Worm (Caenorhabditis elegans) whole organism, L1 larva: ENCODE results near the gene frpr-18.

Experiments used
- C04F5.9 ChIP-seq: sonication (generic microtip); optimal IDR thresholded peaks from 2 replicates; lab custom pipeline; 2016; ENCODE audit warnings: missing genetic modification characterization, missing compliant biosample characterization
- C34B4.2 ChIP-seq: sonication (generic microtip); optimal IDR thresholded peaks from 2 replicates; lab custom pipeline; 2017; ENCODE audit warnings: mild to moderate bottlenecking, missing genetic modification characterization, missing compliant biosample characterization
- Y116A8C.19 ChIP-seq: sonication (generic microtip); optimal IDR thresholded peaks from 2 replicates; lab custom pipeline; 2016; ENCODE audit warnings: missing compliant biosample characterization, missing genetic modification characterization, borderline replicate concordance
- aha-1 ChIP-seq: fragments of 150-350 bp; optimal IDR thresholded peaks from 2 replicates; lab custom pipeline; 2014; ENCODE audit warnings: missing biosample characterization, missing genetic modification characterization
- aly-2 ChIP-seq: fragments of 150-350 bp; optimal IDR thresholded peaks from 2 replicates; lab custom pipeline; 2014; ENCODE audit warnings: missing biosample characterization, missing genetic modification characterization
- dsc-1 ChIP-seq: sonication (generic microtip); optimal IDR thresholded peaks from 2 replicates; lab custom pipeline; 2016; ENCODE audit warnings: mild to moderate bottlenecking, missing genetic modification characterization, missing compliant biosample characterization
- efl-1 ChIP-seq, 4 experiments: fragments of 150-350 bp; optimal IDR thresholded peaks in 3 of 4; peaks in 1 of 4; 1 replicate in 1 of 4; 2 replicates in 3 of 4; lab custom pipeline; 2014; ENCODE audit warnings: missing biosample characterization in 2 of 4, missing genetic modification characterization in 2 of 4, missing genetic modification reagents in 2 of 4
- efl-3 ChIP-seq: fragments of 200-800 bp; sonication (Bioruptor generic); optimal IDR thresholded peaks from 2 replicates; lab custom pipeline; 2018; ENCODE audit warnings: mild to moderate bottlenecking, missing genetic modification characterization, missing compliant biosample characterization
- egl-13 ChIP-seq: sonication (generic microtip); optimal IDR thresholded peaks from 2 replicates; lab custom pipeline; 2016; ENCODE audit warnings: missing genotype, missing genetic modification reagents, missing genetic modification characterization, missing compliant biosample characterization
- elt-3 ChIP-seq, 6 experiments: fragments of 150-350 bp in 1 of 6; sonication (generic microtip); optimal IDR thresholded peaks; 2 replicates each; lab custom pipeline; 2017 to 2018; ENCODE audit warnings: missing biosample characterization in 6 of 6, missing genetic modification characterization in 6 of 6, inconsistent platforms in 1 of 6
- ets-5 ChIP-seq: fragments of 200-800 bp; sonication (Bioruptor generic); IDR thresholded peaks from 2 replicates; pipeline ENCODE4 v1.3.6; 2022; ENCODE audit warnings: missing genetic modification characterization, missing compliant biosample characterization
- grh-1 ChIP-seq: fragments of 200-800 bp; sonication (Bioruptor generic); IDR thresholded peaks from 2 replicates; pipeline ENCODE4 v1.3.6; 2022; ENCODE audit warnings: missing genetic modification reagents, missing genetic modification characterization, missing compliant biosample characterization
- hlh-17 ChIP-seq: fragments of 200-800 bp; sonication (Bioruptor generic); optimal IDR thresholded peaks from 2 replicates; lab custom pipeline; 2018; ENCODE audit warnings: missing genetic modification characterization, mild to moderate bottlenecking, missing compliant biosample characterization, moderate library complexity, borderline replicate concordance
- hpl-2 ChIP-seq: fragments of 150-350 bp; optimal IDR thresholded peaks from 2 replicates; lab custom pipeline; 2014; ENCODE audit warnings: missing biosample characterization, missing genetic modification reagents, missing genetic modification characterization
- irx-1 ChIP-seq: sonication (generic microtip); optimal IDR thresholded peaks from 2 replicates; lab custom pipeline; 2016; ENCODE audit warnings: missing genetic modification characterization, missing compliant biosample characterization
- lin-14 ChIP-seq: fragments of 200-800 bp; sonication (Bioruptor generic); optimal IDR thresholded peaks from 2 replicates; lab custom pipeline; 2018; ENCODE audit warnings: mild to moderate bottlenecking, missing genetic modification characterization, moderate library complexity, missing compliant biosample characterization
- lin-15B ChIP-seq: fragments of 150-350 bp; sonication (generic microtip); optimal IDR thresholded peaks from 3 replicates; lab custom pipeline; 2014; ENCODE audit warnings: missing biosample characterization, missing genetic modification characterization
- lin-39 ChIP-seq: fragments of 150-350 bp; optimal IDR thresholded peaks from 2 replicates; lab custom pipeline; 2014; ENCODE audit warnings: missing biosample characterization, missing genetic modification reagents, missing genetic modification characterization
- mab-9 ChIP-seq: fragments of 200-800 bp; sonication (Bioruptor generic); IDR thresholded peaks from 2 replicates; pipeline ENCODE4 v1.3.6; 2022; ENCODE audit warnings: missing genetic modification reagents, missing genetic modification characterization, missing compliant biosample characterization
- mdl-1 ChIP-seq, 2 experiments: fragments of 150-350 bp; optimal IDR thresholded peaks; 2 replicates each; lab custom pipeline; 2014 to 2017; ENCODE audit warnings: missing biosample characterization in 2 of 2, missing genetic modification characterization in 2 of 2, inconsistent platforms in 1 of 2
- mef-2 ChIP-seq: fragments of 150-350 bp; optimal IDR thresholded peaks from 2 replicates; lab custom pipeline; 2014; ENCODE audit warnings: missing biosample characterization, missing genetic modification characterization
- nhr-12 ChIP-seq: sonication (generic microtip); optimal IDR thresholded peaks from 2 replicates; lab custom pipeline; 2017; ENCODE audit warnings: missing biosample characterization, missing genetic modification characterization
- nhr-19 ChIP-seq: fragments of 200-800 bp; sonication (Bioruptor generic); conservative IDR thresholded peaks from 2 replicates; pipeline ENCODE4 v1.3.6; 2022; ENCODE audit warnings: missing genetic modification characterization, missing compliant biosample characterization
- nhr-20 ChIP-seq: sonication (generic microtip); optimal IDR thresholded peaks from 2 replicates; lab custom pipeline; 2016; ENCODE audit warnings: mild to moderate bottlenecking, missing genetic modification characterization, missing compliant biosample characterization
- nhr-77 ChIP-seq: fragments of 150-350 bp; optimal IDR thresholded peaks from 2 replicates; lab custom pipeline; 2014; ENCODE audit warnings: missing biosample characterization, missing genetic modification characterization
- nhr-84 ChIP-seq: sonication (generic microtip); optimal IDR thresholded peaks from 2 replicates; lab custom pipeline; 2017; ENCODE audit warnings: missing biosample characterization, missing genetic modification characterization
- nhr-85 ChIP-seq: sonication (generic microtip); peaks from one replicate; lab custom pipeline; 2016; ENCODE audit warnings: missing genetic modification characterization, inconsistent platforms, missing compliant biosample characterization
- pag-3 ChIP-seq: sonication (generic microtip); optimal IDR thresholded peaks from 2 replicates; lab custom pipeline; 2017; ENCODE audit warnings: missing genetic modification characterization, mild to moderate bottlenecking, missing compliant biosample characterization, antibody characterized with exemption, borderline replicate concordance; ENCODE audit not compliant: insufficient read depth
- sptf-1 ChIP-seq: fragments of 150-350 bp; optimal IDR thresholded peaks from 2 replicates; lab custom pipeline; 2014; ENCODE audit warnings: missing biosample characterization, missing genetic modification characterization
- sup-37 ChIP-seq: fragments of 200-800 bp; sonication (Bioruptor generic); optimal IDR thresholded peaks from 2 replicates; lab custom pipeline; 2018; ENCODE audit warnings: mild to moderate bottlenecking, missing genetic modification characterization, missing compliant biosample characterization
- tbx-2 ChIP-seq: sonication (generic microtip); optimal IDR thresholded peaks from 2 replicates; lab custom pipeline; 2016; ENCODE audit warnings: missing genetic modification characterization, missing compliant biosample characterization
- unc-62 ChIP-seq: fragments of 150-350 bp; optimal IDR thresholded peaks from 2 replicates; lab custom pipeline; 2014; ENCODE audit warnings: missing biosample characterization, missing genetic modification reagents, missing genetic modification characterization
- zip-4 ChIP-seq: fragments of 200-800 bp; sonication (Bioruptor generic); optimal IDR thresholded peaks from 2 replicates; lab custom pipeline; 2018; ENCODE audit warnings: mild to moderate bottlenecking, missing genetic modification characterization, moderate library complexity, missing compliant biosample characterization
- ztf-4 ChIP-seq: fragments of 150-350 bp; optimal IDR thresholded peaks from 2 replicates; lab custom pipeline; 2014; ENCODE audit warnings: missing biosample characterization, missing genetic modification characterization

The frpr-18 gene

ce11 chrV:6901943-6902549 is 31.9 kb downstream of the frpr-18 start (continued):
- no peak for TF ChIP-seq egl-13

ce11 chrV:6906435-6906834 is 36.3 kb downstream of the frpr-18 start:
- no peak for TF ChIP-seq sptf-1 (tag; lab: Kevin White, UChicago)
- TF ChIP-seq dsc-1 (tag; lab: Kevin White, UChicago), result no peak
- TF ChIP-seq tbx-2 (tag; lab: Kevin White, UChicago), result no peak
- TF ChIP-seq unc-62 (GFP tag; lab: Kevin White, UChicago), result no peak
- no peak for TF ChIP-seq grh-1
- TF ChIP-seq nhr-85 (tag; lab: Kevin White, UChicago), result no peak
- TF ChIP-seq C04F5.9 (tag; lab: Kevin White, UChicago), result no peak
- TF ChIP-seq lin-15B (tag; lab: Kevin White, UChicago), result no peak
- no peak for TF ChIP-seq pag-3 (tag; lab: Kevin White, UChicago)
- TF ChIP-seq lin-39 (tag; lab: Kevin White, UChicago), result no peak
- TF ChIP-seq elt-3 (tag; optimal IDR thresholded peaks at IDR 0.05; lab: Kevin White, UChicago), result no peak
- no peak for TF ChIP-seq nhr-20
- no peak for TF ChIP-seq nhr-12

ce11 chrV:6917280-6917679 is 47.2 kb downstream of the frpr-18 start:
- TF ChIP-seq irx-1 (tag; lab: Kevin White, UChicago), result no peak
- no peak for TF ChIP-seq ztf-4
- no peak for TF ChIP-seq ets-5
- no peak for TF ChIP-seq zip-4 (GFP tag; lab: Kevin White, UChicago)
- TF ChIP-seq mdl-1 (tag; optimal IDR thresholded peaks at IDR 0.05; lab: Kevin White, UChicago), result no peak
- TF ChIP-seq mab-9 (GFP tag; lab: Robert Waterston, UW), result no peak
- TF ChIP-seq hlh-17 (GFP tag; lab: Kevin White, UChicago), result no peak
- no peak for TF ChIP-seq Y116A8C.19
- no peak for TF ChIP-seq nhr-12
- no peak for TF ChIP-seq aha-1 (tag; lab: Kevin White, UChicago)
- no peak for TF ChIP-seq unc-62 (GFP tag; lab: Kevin White, UChicago)
- no peak for TF ChIP-seq efl-3 (GFP tag; lab: Kevin White, UChicago)
- no peak for TF ChIP-seq aly-2 (tag; lab: Kevin White, UChicago)
- no peak for TF ChIP-seq nhr-77 (tag; lab: Kevin White, UChicago)
- no peak for TF ChIP-seq C34B4.2 (tag; lab: Kevin White, UChicago)

- TF ChIP-seq nhr-84 (tag; lab: Kevin White, UChicago) (no peak), nhr-19 (GFP tag; lab: Robert Waterston, UW) (no peak), efl-1 (optimal IDR thresholded peaks at IDR 0.05; lab: Kevin White, UChicago) (no peak), efl-1 (GFP tag; optimal IDR thresholded peaks at IDR 0.05 in 1 of 2; lab: Kevin White, UChicago) (no peak), hpl-2 (GFP tag; lab: Kevin White, UChicago) (no peak), mef-2 (tag; lab: Kevin White, UChicago) (no peak), Y116A8C.19 (no peak), aly-2 (tag; lab: Kevin White, UChicago) (no peak), elt-3 (tag; optimal IDR thresholded peaks at IDR 0.05; lab: Kevin White, UChicago) (no peak), sup-37 (no peak), sptf-1 (tag; lab: Kevin White, UChicago) (no peak), lin-14 (GFP tag; lab: Kevin White, UChicago) (no peak)
- TF ChIP-seq, all 84 proteins: peak for 0
Observed at ce11 chrV:6919251-6919650, 49.1 kb downstream of the frpr-18 start.
